Fruit fly (Drosophila melanogaster) whole organism, wandering third instar larva: ENCODE results near the gene lectin-29Ca.

Experiments
- CG32264 ChIP-seq: fragments of 200-800 bp; sonication (Bioruptor generic); optimal IDR thresholded peaks from 2 replicates; lab custom pipeline; 2016; ENCODE audit warnings: missing biosample characterization, missing genetic modification characterization
- CG9705 ChIP-seq: fragments of 200-800 bp; sonication (Bioruptor generic); optimal IDR thresholded peaks from 2 replicates; lab custom pipeline; 2018; ENCODE audit warnings: missing biosample characterization, mild to moderate bottlenecking, missing genetic modification characterization
- CrebA ChIP-seq: fragments of 200-800 bp; sonication (Bioruptor generic); optimal IDR thresholded peaks from 2 replicates; lab custom pipeline; 2016; ENCODE audit warnings: missing biosample characterization, mild to moderate bottlenecking, missing genetic modification characterization, borderline replicate concordance
- Dif ChIP-seq: fragments of 200-275, 200-300 bp; sonication (Bioruptor generic); optimal IDR thresholded peaks from 2 replicates; lab custom pipeline; 2018; ENCODE audit warnings: missing biosample characterization, missing genetic modification characterization; ENCODE audit not compliant: partially characterized antibody
- GATAd ChIP-seq: sonication (Bioruptor generic); optimal IDR thresholded peaks from 2 replicates; lab custom pipeline; 2016; ENCODE audit warnings: missing biosample characterization, missing genetic modification characterization
- Hnf4 ChIP-seq: fragments of 200-800 bp; sonication (Bioruptor generic); optimal IDR thresholded peaks from 2 replicates; lab custom pipeline; 2016; ENCODE audit warnings: missing biosample characterization, mild to moderate bottlenecking, missing genetic modification characterization
- Hr78 ChIP-seq: fragments of >200 bp; optimal IDR thresholded peaks from 2 replicates; lab custom pipeline; 2017; ENCODE audit warnings: missing biosample characterization, missing genetic modification characterization
- Hr83 ChIP-seq: fragments of 200-300 bp; sonication (Bioruptor generic); optimal IDR thresholded peaks from 2 replicates; lab custom pipeline; 2016; ENCODE audit warnings: missing biosample characterization, mild to moderate bottlenecking, missing genetic modification characterization, moderate library complexity; ENCODE audit not compliant: poor library complexity, severe bottlenecking
- Jra ChIP-seq: sonication (Bioruptor generic); optimal IDR thresholded peaks from 2 replicates; lab custom pipeline; 2016; ENCODE audit warnings: missing biosample characterization, missing genetic modification characterization
- Myc ChIP-seq: fragments of >200 bp; optimal IDR thresholded peaks from 2 replicates; lab custom pipeline; 2017
- N ChIP-seq: fragments of >200 bp; optimal IDR thresholded peaks from 2 replicates; lab custom pipeline; 2018; ENCODE audit warnings: missing biosample characterization, missing external identifiers, missing genetic modification characterization
- Rel ChIP-seq, 2 experiments: fragments of 200-800 bp; sonication (Bioruptor generic) in 1 of 2; optimal IDR thresholded peaks; 2 replicates in 1 of 2; 3 replicates in 1 of 2; lab custom pipeline; 2016 to 2019; ENCODE audit warnings: mild to moderate bottlenecking in 2 of 2, missing biosample characterization in 2 of 2, missing genetic modification characterization in 2 of 2, moderate library complexity in 1 of 2
- Sp1 ChIP-seq: fragments of 200-800 bp; sonication (Bioruptor generic); optimal IDR thresholded peaks from 3 replicates; lab custom pipeline; 2019; ENCODE audit warnings: missing biosample characterization, mild to moderate bottlenecking, missing genetic modification characterization, moderate library complexity
- Vsx2 ChIP-seq: fragments of 200-300, 225-300 bp; sonication (Bioruptor generic); optimal IDR thresholded peaks from 2 replicates; lab custom pipeline; 2018; ENCODE audit warnings: missing biosample characterization, missing genetic modification characterization; ENCODE audit not compliant: partially characterized antibody
- br ChIP-seq: fragments of 200-800 bp; sonication (Bioruptor generic); optimal IDR thresholded peaks from 2 replicates; lab custom pipeline; 2016; ENCODE audit warnings: missing biosample characterization, missing genetic modification characterization
- brk ChIP-seq: fragments of 200-800 bp; sonication (Bioruptor generic); optimal IDR thresholded peaks from 2 replicates; lab custom pipeline; 2016; ENCODE audit warnings: missing biosample characterization, mild to moderate bottlenecking, missing genetic modification characterization
- dl ChIP-seq, 2 experiments: fragments of 175-275, 200-275 bp in 1 of 2; fragments of 200-275 bp in 1 of 2; sonication (Bioruptor generic); optimal IDR thresholded peaks; lab custom pipeline; 2018; ENCODE audit warnings: mild to moderate bottlenecking in 2 of 2, missing biosample characterization in 2 of 2, missing genetic modification characterization in 2 of 2, moderate library complexity in 2 of 2; ENCODE audit not compliant: partially characterized antibody in 2 of 2, insufficient read depth in 1 of 2
- dmrt93B ChIP-seq: fragments of 200-800 bp; sonication (Bioruptor generic); optimal IDR thresholded peaks from 2 replicates; lab custom pipeline; 2018; ENCODE audit warnings: missing biosample characterization, mild to moderate bottlenecking, missing genetic modification characterization
- foxo ChIP-seq, 2 experiments: fragments of 200-800 bp; sonication (Bioruptor generic); optimal IDR thresholded peaks; 2 replicates in 1 of 2; 3 replicates in 1 of 2; lab custom pipeline; 2016 to 2017; ENCODE audit warnings: missing biosample characterization in 2 of 2, missing genetic modification characterization in 2 of 2
- fru ChIP-seq: fragments of 200-800 bp; sonication (Bioruptor generic); optimal IDR thresholded peaks from 3 replicates; lab custom pipeline; 2016; ENCODE audit warnings: missing biosample characterization, mild to moderate bottlenecking, missing genetic modification characterization
- h ChIP-seq: fragments of 200-800 bp; sonication (Bioruptor generic); optimal IDR thresholded peaks from 3 replicates; lab custom pipeline; 2016; ENCODE audit warnings: missing biosample characterization, mild to moderate bottlenecking, missing genetic modification characterization
- lola ChIP-seq: fragments of >200 bp; optimal IDR thresholded peaks from 2 replicates; lab custom pipeline; 2017; ENCODE audit warnings: missing biosample characterization, missing genetic modification characterization
- psq ChIP-seq: fragments of 200-800 bp; sonication (Bioruptor generic); optimal IDR thresholded peaks from 3 replicates; lab custom pipeline; 2017; ENCODE audit warnings: missing biosample characterization, mild to moderate bottlenecking, missing genetic modification characterization, moderate library complexity
- rgr ChIP-seq: fragments of 200-800 bp; sonication (Bioruptor generic); optimal IDR thresholded peaks from 3 replicates; lab custom pipeline; 2016; ENCODE audit warnings: missing biosample characterization, mild to moderate bottlenecking, missing genetic modification characterization
- sage ChIP-seq: fragments of 200-800 bp; sonication (Bioruptor generic); optimal IDR thresholded peaks from 2 replicates; lab custom pipeline; 2016; ENCODE audit warnings: missing biosample characterization, mild to moderate bottlenecking, missing genetic modification characterization
- sv ChIP-seq: fragments of 200-800 bp; sonication (Bioruptor generic); optimal IDR thresholded peaks from 3 replicates; lab custom pipeline; 2016; ENCODE audit warnings: missing biosample characterization, missing genetic modification characterization
- tai ChIP-seq: sonication (Bioruptor generic); optimal IDR thresholded peaks from 2 replicates; lab custom pipeline; 2016; ENCODE audit warnings: missing biosample characterization, missing genetic modification characterization
- usp ChIP-seq: fragments of >200 bp; optimal IDR thresholded peaks from 2 replicates; lab custom pipeline; 2017; ENCODE audit warnings: missing biosample characterization, missing genetic modification characterization

Gene lectin-29Ca

dm6 chr2L:8426801-8427200 lies 32.7 kb upstream of the lectin-29Ca start:
- TF ChIP-seq Vsx2 (GFP tag; lab: Kevin White, UChicago) (no peak), CG32264 (GFP tag; lab: Kevin White, UChicago) (no peak), Sp1 (GFP tag; lab: Kevin White, UChicago) (no peak), GATAd (no peak), CrebA (no peak), rgr (GFP tag; lab: Kevin White, UChicago) (no peak), Hr83 (no peak)

DNA sequence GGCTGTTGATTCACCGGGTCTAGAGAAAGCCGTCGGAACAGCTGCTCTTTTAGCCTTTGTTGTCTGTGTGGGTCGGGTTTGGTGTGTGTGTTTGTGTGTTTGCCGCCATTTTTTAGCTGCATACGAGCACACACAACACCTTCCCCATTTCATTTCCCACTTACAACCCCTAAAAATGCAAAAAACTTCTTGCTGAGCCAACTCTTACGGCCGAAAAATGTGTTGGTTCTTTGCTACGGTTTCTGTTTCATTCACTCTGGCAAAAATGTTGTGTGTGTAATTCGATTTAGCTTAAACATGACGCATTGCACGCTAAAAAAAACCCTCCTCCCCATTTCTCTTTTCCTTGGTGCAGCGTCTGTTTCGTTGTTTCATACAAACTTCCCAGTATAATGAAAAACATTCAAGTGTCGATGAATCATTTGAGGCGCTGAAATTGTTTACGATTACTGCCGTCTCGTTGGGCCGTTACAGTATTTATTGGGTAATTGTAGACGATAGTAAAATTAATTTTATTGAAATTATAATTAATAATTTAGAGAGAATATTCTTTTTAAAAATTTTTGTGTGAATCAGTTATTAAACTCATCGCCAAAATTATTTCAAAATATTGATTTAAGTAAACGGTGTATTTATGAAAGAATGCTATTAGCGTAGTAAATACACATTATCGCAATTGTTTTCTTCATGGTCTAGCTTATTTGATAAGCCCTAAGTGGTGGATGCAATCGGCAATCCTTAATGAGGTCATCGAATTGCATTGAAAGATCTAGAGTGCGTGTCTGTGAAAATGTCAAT lies 32.1 kb upstream of the lectin-29Ca start:
- TF ChIP-seq sage (GFP tag; lab: Kevin White, UChicago) = peak; percentile 17
- no peak for TF ChIP-seq Rel (GFP tag; optimal IDR thresholded peaks at IDR 0.05; lab: Kevin White, UChicago)
- no peak for TF ChIP-seq Rel (tag; optimal IDR thresholded peaks at IDR 0.05; lab: Kevin White, UChicago)
- TF ChIP-seq Hnf4 (GFP tag; lab: Kevin White, UChicago) = peak; percentile 10
- TF ChIP-seq Jra (GFP tag; lab: Kevin White, UChicago) = peak; percentile 45

- TF ChIP-seq N (GFP tag; lab: Kevin White, UChicago) = no peak
- TF ChIP-seq br (GFP tag; lab: Kevin White, UChicago) = no peak
- no peak for TF ChIP-seq Hr78 (GFP tag; lab: Kevin White, UChicago)
- TF ChIP-seq tai (GFP tag; lab: Kevin White, UChicago) = peak; percentile 36
- no peak for TF ChIP-seq CG9705
- no peak for TF ChIP-seq Dif
- TF ChIP-seq Myc (lab: Kevin White, UChicago) = no peak
Measured at dm6 chr2L:8425212-8425611, 31.1 kb upstream of the lectin-29Ca start.

DNA sequence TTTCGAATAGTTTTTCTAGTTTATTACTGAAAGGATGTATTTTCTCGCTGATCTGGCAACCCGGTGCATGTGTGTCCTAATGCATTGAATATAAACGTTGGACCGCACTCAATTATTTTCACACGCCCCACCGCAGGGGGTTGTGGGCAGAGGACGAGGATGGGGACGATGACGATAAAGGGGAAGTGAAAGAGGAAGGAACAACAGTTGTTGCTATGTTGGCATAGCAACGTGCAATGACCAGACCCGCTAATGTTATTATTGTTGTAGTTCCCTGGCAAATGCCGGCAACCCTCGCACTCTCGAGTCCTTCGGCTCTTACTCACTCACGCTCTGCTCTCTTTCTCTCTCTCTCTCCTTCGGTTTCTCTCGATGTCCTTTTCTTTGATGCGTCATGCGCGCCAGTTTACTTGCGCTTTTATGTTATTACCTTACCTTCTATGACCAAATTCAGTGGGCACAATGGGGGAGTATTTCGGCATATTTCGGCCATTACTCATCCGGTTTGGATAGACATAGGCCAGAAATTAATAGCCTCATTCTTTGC lies 30.7 kb upstream of the lectin-29Ca start:
- TF ChIP-seq sage (GFP tag; lab: Kevin White, UChicago) = no peak
- no peak for TF ChIP-seq lola (GFP tag; lab: Kevin White, UChicago)
- TF ChIP-seq Myc (lab: Kevin White, UChicago) = no peak
- TF ChIP-seq dl (GFP tag; optimal IDR thresholded peaks at IDR 0.05; lab: Kevin White, UChicago; ENCODE audit: insufficient read depth in 1 of 2, partially characterized antibody in 2 of 2) = peak in 1 of 2 experiments; percentile 13
- no peak for TF ChIP-seq sv (GFP tag; lab: Kevin White, UChicago)
- peak; percentile 22 for TF ChIP-seq Dif

DNA sequence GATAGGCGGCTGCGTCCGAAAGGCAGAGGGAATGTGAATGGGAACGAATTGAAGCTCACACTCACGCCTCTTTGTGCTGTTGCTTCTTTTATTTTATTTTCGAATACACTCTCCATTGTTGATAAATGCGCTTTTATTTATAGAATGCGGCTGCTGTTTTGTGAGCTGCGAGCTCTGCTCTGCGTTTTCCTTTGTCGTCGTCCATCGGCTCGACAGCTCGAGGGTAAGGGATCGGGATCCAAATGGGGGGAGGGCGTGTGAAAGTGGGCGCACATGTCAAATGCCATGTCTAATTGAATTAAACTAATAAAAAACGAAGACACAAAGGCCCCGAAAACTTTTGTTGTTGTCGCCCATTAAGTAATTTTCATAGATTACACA lies 30.0 kb upstream of the lectin-29Ca start:
- TF ChIP-seq usp (GFP tag; lab: Kevin White, UChicago) (no peak), lola (GFP tag; lab: Kevin White, UChicago) (no peak), fru (GFP tag; lab: Kevin White, UChicago) (no peak), Hr78 (GFP tag; lab: Kevin White, UChicago) (no peak), brk (peak; percentile 38), foxo (GFP tag; optimal IDR thresholded peaks at IDR 0.05; lab: Kevin White, UChicago) (no peak), Rel (GFP tag; optimal IDR thresholded peaks at IDR 0.05; lab: Kevin White, UChicago) (no peak), Rel (tag; optimal IDR thresholded peaks at IDR 0.05; lab: Kevin White, UChicago) (peak; percentile 8), CG32264 (GFP tag; lab: Kevin White, UChicago) (no peak), h (GFP tag; lab: Kevin White, UChicago) (peak; percentile 6), dmrt93B (GFP tag; lab: Kevin White, UChicago) (no peak), dl (GFP tag; optimal IDR thresholded peaks at IDR 0.05; lab: Kevin White, UChicago; ENCODE audit: insufficient read depth in 1 of 2, partially characterized antibody in 2 of 2) (no peak), psq (no peak)
